Worm (Caenorhabditis elegans): ENCODE results near the gene C47E12.10.

- TF ChIP-seq B0310.2 (tag; optimal IDR thresholded peaks at IDR 0.05), result no peak
- no peak for TF ChIP-seq hmbx-1 (tag; optimal IDR thresholded peaks at IDR 0.05)
- no peak for TF ChIP-seq ama-1 (optimal IDR thresholded peaks at IDR 0.05)
- no peak for TF ChIP-seq sea-1 (GFP tag; conservative IDR thresholded peaks at IDR 0.05)
- no peak for TF ChIP-seq hnd-1 (tag; optimal IDR thresholded peaks at IDR 0.05)
- no peak for TF ChIP-seq tra-4 (tag; optimal IDR thresholded peaks at IDR 0.05)
- no peak for TF ChIP-seq ets-7 (tag; optimal IDR thresholded peaks at IDR 0.05)
- TF ChIP-seq flt-1 (GFP tag; IDR thresholded peaks at IDR 0.05), result no peak
- no peak for TF ChIP-seq tbx-11 (GFP tag; IDR thresholded peaks at IDR 0.05)
- TF ChIP-seq aly-1 (tag; optimal IDR thresholded peaks at IDR 0.05), result no peak
- no peak for TF ChIP-seq scrt-1 (GFP tag; IDR thresholded peaks at IDR 0.05)
- TF ChIP-seq ceh-13 (GFP tag; optimal IDR thresholded peaks at IDR 0.05), result no peak
- TF ChIP-seq hmg-4 (GFP tag; optimal IDR thresholded peaks at IDR 0.05), result no peak
- TF ChIP-seq tbx-37 (GFP tag; conservative IDR thresholded peaks at IDR 0.05), result no peak
These were observed 3.5 kb upstream of the C47E12.10 start, which contains the start of the genes kin-5 and C47E12.11 for ce11 chrIV:9969081-9969480.
